Fruit fly (Drosophila melanogaster): ENCODE measurements around the gene CtsK1.

The CtsK1 gene

DNA sequence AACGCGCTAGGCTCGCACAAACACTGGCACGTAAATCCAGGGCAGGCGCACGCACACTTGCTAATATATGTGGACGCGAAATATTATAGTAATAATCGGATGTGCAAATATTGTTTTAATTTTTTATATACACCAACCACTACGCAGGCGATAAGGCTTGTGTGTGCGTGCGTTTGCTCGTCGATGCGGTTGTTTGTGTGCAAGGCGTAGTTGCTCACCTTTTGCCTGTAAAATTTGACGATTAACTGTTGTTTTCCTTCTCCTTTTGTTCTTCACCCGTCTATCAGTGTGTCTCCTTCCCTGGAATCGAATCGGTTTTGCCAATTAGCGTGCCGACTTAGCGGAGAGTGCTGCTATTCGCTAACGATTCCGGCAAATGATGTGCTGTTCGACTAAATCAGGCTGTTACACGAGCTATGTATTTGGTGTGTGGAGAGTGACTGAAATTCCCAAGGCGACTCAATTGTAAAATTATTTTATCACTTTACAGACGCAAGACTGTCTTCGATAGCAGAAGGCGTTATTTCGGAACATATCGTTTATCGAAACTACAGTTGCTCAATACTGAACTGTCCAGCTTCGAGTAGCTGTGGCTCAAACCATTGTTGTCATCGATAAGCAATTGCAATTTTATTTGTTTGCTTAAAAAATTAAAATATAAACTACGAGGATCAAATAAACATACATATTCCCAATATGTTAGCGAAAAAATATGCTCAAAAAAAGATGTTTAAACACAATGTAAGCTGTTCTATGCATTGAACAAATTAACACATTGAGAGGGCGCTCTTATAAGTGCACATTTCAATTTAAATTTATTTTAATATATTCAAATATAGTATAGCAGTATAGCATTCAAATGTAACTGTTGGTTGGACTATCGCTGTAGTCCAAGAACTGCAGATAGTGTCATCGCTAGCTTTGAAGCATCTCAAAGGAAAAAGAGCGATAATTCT is 37.4 kb downstream of the CtsK1 start, which contains the start of the genes CG6650 and endos (continued):
- TF ChIP-seq CG10147 (GFP tag; optimal IDR thresholded peaks at IDR 0.05) (no peak), unc-4 (GFP tag; IDR thresholded peaks at IDR 0.05; ENCODE audit: partially characterized antibody) (peak; percentile 68), lmd (GFP tag; IDR thresholded peaks at IDR 0.05) (peak; percentile 25; the same call in 1 of the 2 replicates), exex (tag; optimal IDR thresholded peaks at IDR 0.05) (peak; percentile 43), Deaf1 (tag; optimal IDR thresholded peaks at IDR 0.05) (peak; percentile 7), BEAF-32 (GFP tag; optimal IDR thresholded peaks at IDR 0.05) (peak; percentile 83), ato (GFP tag; IDR thresholded peaks at IDR 0.05; ENCODE audit: partially characterized antibody) (peak; percentile 8; the same call in 1 of the 2 replicates), YL-1 (GFP tag; optimal IDR thresholded peaks at IDR 0.05) (peak; percentile 13), pho (GFP tag; optimal IDR thresholded peaks at IDR 0.05) (peak; percentile 11), nerfin-2 (GFP tag; IDR thresholded peaks at IDR 0.05; ENCODE audit: partially characterized antibody) (peak; percentile 75), pzg (GFP tag; optimal IDR thresholded peaks at IDR 0.05) (peak; percentile 70), NFAT (GFP tag; IDR thresholded peaks at IDR 0.05) (0 out of 2 replicates have a peak, but pooled peaks have one; percentile 4), Nf-YC (tag; optimal IDR thresholded peaks at IDR 0.05) (peak; percentile 71), slou (GFP tag; optimal IDR thresholded peaks at IDR 0.05) (no peak), CG18476 (GFP tag; optimal IDR thresholded peaks at IDR 0.05) (peak; percentile 50), CG4617 (GFP tag; optimal IDR thresholded peaks at IDR 0.05; ENCODE audit: borderline replicate concordance) (peak; percentile 62), CG11695 (GFP tag; IDR thresholded peaks at IDR 0.05) (peak; percentile 34; the same call in 1 of the 3 replicates), CG17829 (tag; optimal IDR thresholded peaks at IDR 0.05) (peak; percentile 52), odd (GFP tag; optimal IDR thresholded peaks at IDR 0.05) (no peak), lbe (GFP tag; optimal IDR thresholded peaks at IDR 0.05) (peak; percentile 47), stc (GFP tag; IDR thresholded peaks at IDR 0.05) (no peak), Hmr (GFP tag; optimal IDR thresholded peaks at IDR 0.05) (peak; percentile 23), CG11560 (tag; IDR thresholded peaks at IDR 0.05) (no peak), CG12942 (GFP tag; optimal IDR thresholded peaks at IDR 0.05) (peak; percentile 27), tin (GFP tag; optimal IDR thresholded peaks at IDR 0.05) (peak; percentile 37), CG10462 (GFP tag; optimal IDR thresholded peaks at IDR 0.05) (no peak), chinmo (GFP tag; IDR thresholded peaks at IDR 0.05; ENCODE audit: partially characterized antibody) (0 out of 4 replicates have a peak, but pooled peaks have one; percentile 47), CG2116 (GFP tag; optimal IDR thresholded peaks at IDR 0.05) (peak; percentile 96), CG8290 (GFP tag; optimal IDR thresholded peaks at IDR 0.05) (peak; percentile 9), CG8290 (tag; optimal IDR thresholded peaks at IDR 0.05) (no peak), CG17385 (GFP tag; optimal IDR thresholded peaks at IDR 0.05) (peak; percentile 24), Rfx (GFP tag; IDR thresholded peaks at IDR 0.05) (peak; percentile 47), nerfin-1 (tag; optimal IDR thresholded peaks at IDR 0.05) (peak; percentile 41), kay (GFP tag; optimal IDR thresholded peaks at IDR 0.05) (peak; percentile 16), CG6254 (GFP tag; optimal IDR thresholded peaks at IDR 0.05) (peak; percentile 63), CG1024 (GFP tag; IDR thresholded peaks at IDR 0.05) (no peak), CG17186 (GFP tag; optimal IDR thresholded peaks at IDR 0.05) (peak; percentile 36), cad (GFP tag; optimal IDR thresholded peaks at IDR 0.05) (no peak), amos (GFP tag; IDR thresholded peaks at IDR 0.05; ENCODE audit: partially characterized antibody) (peak; percentile 64), Fer1 (GFP tag; optimal IDR thresholded peaks at IDR 0.05) (peak; percentile 50), CG12391 (tag; optimal IDR thresholded peaks at IDR 0.05) (peak; percentile 63), twi (tag; optimal IDR thresholded peaks at IDR 0.05) (no peak), Ptx1 (GFP tag; IDR thresholded peaks at IDR 0.05) (0 out of 2 replicates have a peak, but pooled peaks have one; percentile 36), CG10267 (tag; optimal IDR thresholded peaks at IDR 0.05) (peak; percentile 86), CG34422 (GFP tag; IDR thresholded peaks at IDR 0.05) (0 out of 3 replicates have a peak, but pooled peaks have one; percentile 30), CG3847 (GFP tag; IDR thresholded peaks at IDR 0.05) (peak; percentile 38), Neu2 (GFP tag; optimal IDR thresholded peaks at IDR 0.05; ENCODE audit: borderline replicate concordance) (peak; percentile 17)

Data from whole organism, embryonic.